Worm (Caenorhabditis elegans): ENCODE data around the gene C03B1.17.

DNA sequence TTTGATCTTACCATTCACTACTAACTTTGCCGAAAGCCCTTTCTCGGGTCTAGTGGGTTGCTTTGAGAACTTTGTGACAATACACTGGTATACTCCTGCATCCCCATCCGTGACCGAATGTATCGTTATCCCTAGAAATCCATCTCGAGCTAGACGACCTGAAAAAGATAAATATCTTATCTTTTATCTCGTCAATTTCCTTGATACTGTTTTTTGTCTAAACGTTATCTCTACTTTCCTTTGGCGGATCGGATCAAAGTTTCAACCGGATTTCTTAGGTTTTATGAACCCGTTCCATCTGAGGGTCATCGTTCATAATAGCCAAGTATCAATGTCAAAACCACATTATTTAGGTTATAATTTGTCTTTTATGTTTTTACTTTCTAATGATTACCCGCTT, 11.1 kb downstream of the C03B1.17 start:
- TF ChIP-seq scrt-1 (GFP tag; IDR thresholded peaks at IDR 0.05): no peak
- TF ChIP-seq B0310.2 (tag; optimal IDR thresholded peaks at IDR 0.05): no peak
- no peak for TF ChIP-seq ets-7 (tag; optimal IDR thresholded peaks at IDR 0.05)
